Worm (Caenorhabditis elegans) whole organism, young adult: ENCODE measurements around the gene Y116A8A.4.

Source experiments
- B0035.1 ChIP-seq: sonication (generic microtip); optimal IDR thresholded peaks from 2 replicates; lab custom pipeline; 2016; ENCODE audit warnings: missing genetic modification characterization, mild to moderate bottlenecking, missing compliant biosample characterization, missing genotype, missing genetic modification reagents
- B0261.1 ChIP-seq: sonication (generic microtip); optimal IDR thresholded peaks from 2 replicates; lab custom pipeline; 2016; ENCODE audit warnings: mild to moderate bottlenecking, missing genetic modification characterization, moderate library complexity, missing compliant biosample characterization
- C06A6.2 ChIP-seq: fragments of 200-800 bp; sonication (Bioruptor generic); conservative IDR thresholded peaks from 2 replicates; pipeline ENCODE4 v1.3.6; 2022; ENCODE audit warnings: missing genetic modification characterization, missing compliant biosample characterization
- C17E4.6 ChIP-seq: fragments of 200-800 bp; sonication (Bioruptor generic); IDR thresholded peaks from 2 replicates; pipeline ENCODE4 v1.3.6; 2022; ENCODE audit warnings: missing genetic modification reagents, missing genetic modification characterization, missing compliant biosample characterization
- D2030.7 ChIP-seq: fragments of 200-800 bp; sonication (Bioruptor generic); IDR thresholded peaks from 2 replicates; pipeline ENCODE4 v1.3.6; 2022; ENCODE audit warnings: missing genetic modification reagents, missing genetic modification characterization, missing compliant biosample characterization
- F10E7.11 ChIP-seq: sonication (generic microtip); optimal IDR thresholded peaks from 2 replicates; lab custom pipeline; 2017; ENCODE audit warnings: mild to moderate bottlenecking, missing genetic modification characterization, moderate library complexity, missing compliant biosample characterization
- F23B12.7 ChIP-seq: sonication (generic microtip); optimal IDR thresholded peaks from 2 replicates; lab custom pipeline; 2017; ENCODE audit warnings: missing genetic modification characterization, mild to moderate bottlenecking, missing compliant biosample characterization, antibody characterized with exemption, moderate library complexity; ENCODE audit not compliant: insufficient read depth
- F33H1.4 ChIP-seq: fragments of 200-800 bp; sonication (Bioruptor generic); IDR thresholded peaks from 2 replicates; pipeline ENCODE4 v1.3.6; 2022; ENCODE audit warnings: missing genetic modification reagents, missing genetic modification characterization, missing compliant biosample characterization
- F37B4.10 ChIP-seq: fragments of 200-800 bp; sonication (Bioruptor generic); IDR thresholded peaks from 2 replicates; pipeline ENCODE4 v1.3.6; 2022; ENCODE audit warnings: missing genetic modification characterization, missing compliant biosample characterization
- F49E8.2 ChIP-seq: sonication (generic microtip); optimal IDR thresholded peaks from 3 replicates; lab custom pipeline; 2017; ENCODE audit warnings: missing genetic modification characterization, mild to moderate bottlenecking, missing compliant biosample characterization, antibody characterized with exemption, moderate library complexity; ENCODE audit not compliant: insufficient read depth
- F52B5.7 ChIP-seq: sonication (generic microtip); optimal IDR thresholded peaks from 2 replicates; lab custom pipeline; 2016; ENCODE audit warnings: mild to moderate bottlenecking, missing genetic modification characterization, missing compliant biosample characterization
- F57A8.1 ChIP-seq: fragments of 200-800 bp; sonication (Bioruptor generic); optimal IDR thresholded peaks from 2 replicates; lab custom pipeline; 2018; ENCODE audit warnings: mild to moderate bottlenecking, missing genetic modification characterization, moderate library complexity, missing compliant biosample characterization
- T26A5.8 ChIP-seq: sonication (generic microtip); optimal IDR thresholded peaks from 2 replicates; lab custom pipeline; 2016; ENCODE audit warnings: missing genetic modification characterization, missing compliant biosample characterization
- Y53G8AR.9 ChIP-seq: fragments of 200-800 bp; sonication (Bioruptor generic); conservative IDR thresholded peaks from 2 replicates; pipeline ENCODE4 v1.3.6; 2022; ENCODE audit warnings: missing genetic modification reagents, missing genetic modification characterization, missing compliant biosample characterization
- Y67H2A.10 ChIP-seq: fragments of 200-800 bp; sonication (Bioruptor generic); conservative IDR thresholded peaks from 2 replicates; pipeline ENCODE4 v1.3.6; 2022; ENCODE audit warnings: missing genetic modification reagents, missing genetic modification characterization, missing compliant biosample characterization
- ZK185.1 ChIP-seq: sonication (generic microtip); optimal IDR thresholded peaks from 2 replicates; lab custom pipeline; 2016; ENCODE audit warnings: mild to moderate bottlenecking, missing genetic modification characterization, missing compliant biosample characterization; ENCODE audit not compliant: poor library complexity, severe bottlenecking
- ama-1 ChIP-seq, 3 experiments: fragments of 150-350 bp in 1 of 3; sonication (generic microtip) in 2 of 3; optimal IDR thresholded peaks; 2 replicates each; lab custom pipeline; 2014 to 2018; ENCODE audit warnings: missing biosample characterization in 2 of 3, missing genetic modification characterization in 2 of 3, missing genetic modification reagents in 2 of 3
- athp-1 ChIP-seq: sonication (generic microtip); optimal IDR thresholded peaks from 2 replicates; lab custom pipeline; 2017; ENCODE audit warnings: mild to moderate bottlenecking, missing genetic modification characterization, missing compliant biosample characterization
- ceh-27 ChIP-seq: fragments of 200-800 bp; sonication (Bioruptor generic); optimal IDR thresholded peaks from 2 replicates; lab custom pipeline; 2018; ENCODE audit warnings: mild to moderate bottlenecking, missing genetic modification characterization, moderate library complexity, missing compliant biosample characterization
- ceh-79 ChIP-seq: sonication (generic microtip); optimal IDR thresholded peaks from 2 replicates; lab custom pipeline; 2017; ENCODE audit warnings: mild to moderate bottlenecking, missing genetic modification characterization, missing compliant biosample characterization
- die-1 ChIP-seq: sonication (generic microtip); optimal IDR thresholded peaks from 2 replicates; lab custom pipeline; 2016; ENCODE audit warnings: missing genotype, mild to moderate bottlenecking, missing genetic modification characterization, missing compliant biosample characterization
- dox-1 ChIP-seq: fragments of 200-800 bp; sonication (Bioruptor generic); IDR thresholded peaks from 2 replicates; pipeline ENCODE4 v1.3.6; 2022; ENCODE audit warnings: missing genetic modification reagents, missing genetic modification characterization, missing compliant biosample characterization
- efl-1 ChIP-seq: fragments of 150-350 bp; optimal IDR thresholded peaks from 2 replicates; lab custom pipeline; 2014; ENCODE audit warnings: missing biosample characterization, missing genetic modification reagents, missing genetic modification characterization
- egrh-3 ChIP-seq: fragments of 200-800 bp; sonication (Bioruptor generic); IDR thresholded peaks from 2 replicates; pipeline ENCODE4 v1.3.6; 2022; ENCODE audit warnings: missing genetic modification reagents, missing genetic modification characterization, missing compliant biosample characterization
- ekl-4 ChIP-seq: fragments of 200-800 bp; sonication (Bioruptor generic); IDR thresholded peaks from 2 replicates; pipeline ENCODE4 v1.3.6; 2022; ENCODE audit warnings: missing genetic modification reagents, missing genetic modification characterization, missing compliant biosample characterization
- ets-4 ChIP-seq: fragments of 200-800 bp; sonication (Bioruptor generic); optimal IDR thresholded peaks from 2 replicates; lab custom pipeline; 2018; ENCODE audit warnings: mild to moderate bottlenecking, missing genetic modification characterization, missing compliant biosample characterization
- him-1 ChIP-seq: sonication (generic microtip); optimal IDR thresholded peaks from 2 replicates; lab custom pipeline; 2016; ENCODE audit warnings: missing genotype, missing genetic modification reagents, missing genetic modification characterization, missing compliant biosample characterization
- hmg-1.2 ChIP-seq: fragments of 200-800 bp; sonication (Bioruptor generic); IDR thresholded peaks from 2 replicates; pipeline ENCODE4 v1.3.6; 2022; ENCODE audit warnings: missing genetic modification reagents, missing genetic modification characterization, missing compliant biosample characterization
- hsf-1 ChIP-seq: fragments of 200-800 bp; sonication (Bioruptor generic); IDR thresholded peaks from 2 replicates; pipeline ENCODE4 v1.3.6; 2022; ENCODE audit warnings: missing genetic modification reagents, missing genetic modification characterization, missing compliant biosample characterization
- lag-1 ChIP-seq: fragments of 200-800 bp; sonication (Bioruptor generic); IDR thresholded peaks from 2 replicates; pipeline ENCODE4 v1.3.6; 2022; ENCODE audit warnings: missing genetic modification reagents, missing genetic modification characterization, missing compliant biosample characterization
- lin-35 ChIP-seq, 3 experiments: fragments of 150-350 bp in 2 of 3; sonication (generic microtip) in 1 of 3; optimal IDR thresholded peaks; 2 replicates each; lab custom pipeline; 2014 to 2018; ENCODE audit warnings: missing biosample characterization in 3 of 3, missing genetic modification characterization in 3 of 3, missing genetic modification reagents in 3 of 3
- lin-40 ChIP-seq: sonication (generic microtip); optimal IDR thresholded peaks from 2 replicates; lab custom pipeline; 2016; ENCODE audit warnings: missing genetic modification characterization, mild to moderate bottlenecking, missing compliant biosample characterization, missing genotype, missing genetic modification reagents
- mel-28 ChIP-seq: sonication (generic microtip); optimal IDR thresholded peaks from 2 replicates; lab custom pipeline; 2016; ENCODE audit warnings: borderline replicate concordance, mild to moderate bottlenecking, missing genetic modification characterization, missing compliant biosample characterization
- mes-4 ChIP-seq: sonication (generic microtip); optimal IDR thresholded peaks from 2 replicates; lab custom pipeline; 2016; ENCODE audit warnings: missing genotype, missing genetic modification characterization, missing compliant biosample characterization
- nfyb-1 ChIP-seq: fragments of 200-800 bp; sonication (Bioruptor generic); IDR thresholded peaks from 2 replicates; pipeline ENCODE4 v1.3.6; 2022; ENCODE audit warnings: missing genetic modification reagents, missing genetic modification characterization, missing compliant biosample characterization
- nhr-120 ChIP-seq: fragments of 200-800 bp; sonication (Bioruptor generic); IDR thresholded peaks from 2 replicates; pipeline ENCODE4 v1.3.6; 2022; ENCODE audit warnings: missing genetic modification characterization, missing compliant biosample characterization
- pbrm-1 ChIP-seq: fragments of 200-800 bp; sonication (Bioruptor generic); IDR thresholded peaks from 2 replicates; pipeline ENCODE4 v1.3.6; 2022; ENCODE audit warnings: missing genetic modification reagents, missing genetic modification characterization, missing compliant biosample characterization
- pha-4 ChIP-seq: fragments of 150-350 bp; sonication (generic microtip); optimal IDR thresholded peaks from 2 replicates; lab custom pipeline; 2014; ENCODE audit warnings: missing biosample characterization, missing genetic modification reagents, missing genetic modification characterization
- rcor-1 ChIP-seq: fragments of 200-800 bp; sonication (Bioruptor generic); IDR thresholded peaks from 2 replicates; pipeline ENCODE4 v1.3.6; 2022; ENCODE audit warnings: missing genetic modification reagents, missing genetic modification characterization, missing compliant biosample characterization
- sea-2 ChIP-seq: fragments of 200-800 bp; sonication (Bioruptor generic); IDR thresholded peaks from 2 replicates; pipeline ENCODE4 v1.3.6; 2022; ENCODE audit warnings: missing genetic modification characterization, missing compliant biosample characterization
- snpc-1.1 ChIP-seq: sonication (generic microtip); optimal IDR thresholded peaks from 2 replicates; lab custom pipeline; 2017; ENCODE audit warnings: missing genetic modification characterization, mild to moderate bottlenecking, missing compliant biosample characterization, antibody characterized with exemption, moderate library complexity, missing genotype, missing genetic modification reagents; ENCODE audit not compliant: insufficient read depth
- sptf-2 ChIP-seq: fragments of 200-800 bp; sonication (Bioruptor generic); optimal IDR thresholded peaks from 2 replicates; lab custom pipeline; 2018; ENCODE audit warnings: mild to moderate bottlenecking, missing genetic modification characterization, missing compliant biosample characterization
- zim-3 ChIP-seq: sonication (generic microtip); optimal IDR thresholded peaks from 2 replicates; lab custom pipeline; 2017; ENCODE audit warnings: mild to moderate bottlenecking, missing genetic modification characterization, moderate library complexity, missing compliant biosample characterization
- ztf-26 ChIP-seq: sonication (generic microtip); optimal IDR thresholded peaks from 2 replicates; lab custom pipeline; 2017; ENCODE audit warnings: missing genetic modification characterization, missing compliant biosample characterization
- ztf-28 ChIP-seq: fragments of 200-800 bp; sonication (Bioruptor generic); IDR thresholded peaks from 2 replicates; pipeline ENCODE4 v1.3.6; 2022; ENCODE audit warnings: missing genetic modification reagents, missing genetic modification characterization, missing compliant biosample characterization
- ztf-6 ChIP-seq: fragments of 200-800 bp; sonication (Bioruptor generic); IDR thresholded peaks from 2 replicates; pipeline ENCODE4 v1.3.6; 2022; ENCODE audit warnings: missing genetic modification reagents, missing genetic modification characterization, missing compliant biosample characterization

Y116A8A.4 gene

DNA sequence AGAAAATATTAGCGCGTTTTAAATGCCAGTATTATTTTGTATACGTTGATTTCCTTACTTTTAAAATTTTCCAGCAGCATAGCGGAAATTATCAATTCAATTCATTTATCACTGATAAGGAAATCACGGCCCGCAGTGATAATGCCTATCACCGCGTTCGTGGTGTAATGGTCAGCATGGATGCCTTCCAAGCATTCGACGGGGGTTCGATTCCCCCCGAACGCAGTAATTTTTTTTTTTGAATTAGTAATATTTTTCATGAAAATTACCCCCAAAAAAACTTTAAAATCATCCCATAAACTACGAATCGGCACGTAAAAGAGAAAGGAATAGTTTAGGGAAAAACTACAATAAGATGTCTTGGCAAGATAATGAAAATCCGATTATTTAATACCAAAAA, 47.6 kb upstream of the Y116A8A.4 start (continued):
- TF ChIP-seq ama-1 (optimal IDR thresholded peaks at IDR 0.05; lab: Kevin White, UChicago) (no peak), ama-1 (GFP tag; optimal IDR thresholded peaks at IDR 0.05; lab: Kevin White, UChicago) (peak; percentile 74 to 77), ets-4 (GFP tag; lab: Kevin White, UChicago) (no peak), D2030.7 (GFP tag; lab: Robert Waterston, UW) (peak; percentile 65; the same call in 1 of the 2 replicates), efl-1 (GFP tag; lab: Kevin White, UChicago) (no peak), rcor-1 (GFP tag; lab: Robert Waterston, UW) (peak; percentile 33), F57A8.1 (no peak), sea-2 (GFP tag; lab: Robert Waterston, UW) (0 out of 2 replicates have a peak, but pooled peaks have one; percentile 19), F49E8.2 (tag; lab: Kevin White, UChicago) (peak; percentile 11), nfyb-1 (no peak), ztf-28 (no peak), snpc-1.1 (tag; lab: Kevin White, UChicago) (peak; percentile 59), ekl-4 (GFP tag; lab: Robert Waterston, UW) (no peak), hmg-1.2 (GFP tag; lab: Robert Waterston, UW) (peak; percentile 60; the same call in 1 of the 2 replicates), pbrm-1 (GFP tag; lab: Robert Waterston, UW) (peak; percentile 69), ztf-26 (no peak), ceh-27 (GFP tag; lab: Kevin White, UChicago) (no peak), ceh-79 (tag; lab: Kevin White, UChicago) (no peak), dox-1 (GFP tag; lab: Robert Waterston, UW) (no peak; the same call in 1 of the 2 replicates), zim-3 (peak; percentile 47), B0261.1 (tag; lab: Kevin White, UChicago) (peak; percentile 79), F52B5.7 (tag; lab: Kevin White, UChicago) (no peak), C17E4.6 (GFP tag; lab: Robert Waterston, UW) (no peak), pha-4 (tag; lab: Kevin White, UChicago) (no peak), F10E7.11 (no peak), T26A5.8 (no peak), die-1 (peak; percentile 94)

DNA sequence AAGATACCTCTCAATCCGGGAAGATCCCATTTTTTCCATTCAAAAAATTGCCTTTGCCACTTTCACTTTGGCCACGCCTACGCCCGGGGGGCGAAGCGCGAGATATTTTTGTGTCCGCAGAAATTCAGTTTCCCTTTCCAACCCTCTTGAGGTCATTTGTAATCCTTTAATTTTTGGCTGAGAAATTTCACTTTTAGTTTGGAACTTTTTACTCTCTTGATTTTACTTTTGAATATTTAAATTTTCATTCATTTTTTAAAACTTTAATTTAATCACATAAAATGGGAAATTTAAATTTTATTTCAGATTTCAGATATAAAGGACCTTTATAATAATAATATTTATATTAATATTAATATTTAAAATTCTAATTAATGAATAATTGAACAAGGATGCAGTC, 47.2 kb upstream of the Y116A8A.4 start, which contains the start of gene Y43D4A.5:
Y43D4A.5 (plus strand) TSS at position 301 of the 400 bp plus-strand sequence.
- TF ChIP-seq ceh-27 (GFP tag; lab: Kevin White, UChicago) (no peak), lin-40 (tag; lab: Kevin White, UChicago) (no peak), sptf-2 (GFP tag; lab: Kevin White, UChicago) (no peak), athp-1 (tag; lab: Kevin White, UChicago) (no peak), nfyb-1 (no peak), F52B5.7 (tag; lab: Kevin White, UChicago) (no peak), lag-1 (GFP tag; lab: Robert Waterston, UW) (no peak), F10E7.11 (no peak), B0035.1 (no peak), C06A6.2 (GFP tag; lab: Robert Waterston, UW) (no peak), egrh-3 (GFP tag; lab: Robert Waterston, UW) (no peak), lin-35 (GFP tag; optimal IDR thresholded peaks at IDR 0.05; lab: Kevin White, UChicago) (no peak), nhr-120 (GFP tag; lab: Robert Waterston, UW) (no peak), F33H1.4 (no peak)

DNA sequence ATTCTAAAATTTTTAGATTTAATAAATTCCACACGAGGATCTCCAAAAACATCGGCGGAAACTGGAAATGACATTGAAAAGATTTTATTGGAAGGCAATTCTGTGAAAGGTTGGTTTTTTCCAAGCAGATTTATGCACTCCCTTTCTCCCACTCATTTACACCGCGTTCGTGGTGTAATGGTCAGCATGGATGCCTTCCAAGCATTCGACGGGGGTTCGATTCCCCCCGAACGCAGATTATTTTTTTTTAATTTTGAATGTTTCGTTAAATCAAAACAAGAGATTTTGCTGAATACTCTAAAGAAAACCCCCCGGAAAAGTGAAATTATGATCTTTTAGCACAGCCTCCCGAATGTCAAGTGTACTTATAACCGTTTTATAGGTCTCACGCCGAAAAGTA, 46.7 kb upstream of the Y116A8A.4 start:
- 0 out of 2 replicates have a peak, but pooled peaks have one; percentile 41 for TF ChIP-seq nhr-120 (GFP tag; lab: Robert Waterston, UW)
- no peak for TF ChIP-seq ztf-6
- TF ChIP-seq F10E7.11, result no peak
- peak; percentile 31; the same call in 1 of the 2 replicates for TF ChIP-seq ekl-4 (GFP tag; lab: Robert Waterston, UW)
- peak; percentile 93 for TF ChIP-seq F23B12.7 (tag; lab: Kevin White, UChicago)
- no peak for TF ChIP-seq hsf-1 (GFP tag; lab: Robert Waterston, UW)
- no peak for TF ChIP-seq Y53G8AR.9 (GFP tag; lab: Robert Waterston, UW)
- no peak for TF ChIP-seq T26A5.8
- TF ChIP-seq Y67H2A.10, result no peak
- no peak for TF ChIP-seq mel-28 (tag; lab: Kevin White, UChicago)
- peak; percentile 85 for TF ChIP-seq him-1 (tag; lab: Kevin White, UChicago)
- no peak for TF ChIP-seq F37B4.10
- peak; percentile 20 for TF ChIP-seq mes-4 (tag; lab: Kevin White, UChicago)
- no peak for TF ChIP-seq ZK185.1
- peak in 1 of 3 experiments; percentile 49 for TF ChIP-seq lin-35 (GFP tag; optimal IDR thresholded peaks at IDR 0.05; lab: Kevin White, UChicago)
